Fruit fly (Drosophila melanogaster) whole organism, wandering third instar larva: ENCODE data around the gene fry.

Source experiments
- CG32264 ChIP-seq: fragments of 200-800 bp; sonication (Bioruptor generic); optimal IDR thresholded peaks from 2 replicates; lab custom pipeline; 2016; ENCODE audit warnings: missing biosample characterization, missing genetic modification characterization
- CrebA ChIP-seq: fragments of 200-800 bp; sonication (Bioruptor generic); optimal IDR thresholded peaks from 2 replicates; lab custom pipeline; 2016; ENCODE audit warnings: missing biosample characterization, mild to moderate bottlenecking, missing genetic modification characterization, borderline replicate concordance
- Dif ChIP-seq: fragments of 200-275, 200-300 bp; sonication (Bioruptor generic); optimal IDR thresholded peaks from 2 replicates; lab custom pipeline; 2018; ENCODE audit warnings: missing biosample characterization, missing genetic modification characterization; ENCODE audit not compliant: partially characterized antibody
- GATAd ChIP-seq: sonication (Bioruptor generic); optimal IDR thresholded peaks from 2 replicates; lab custom pipeline; 2016; ENCODE audit warnings: missing biosample characterization, missing genetic modification characterization
- Hnf4 ChIP-seq: fragments of 200-800 bp; sonication (Bioruptor generic); optimal IDR thresholded peaks from 2 replicates; lab custom pipeline; 2016; ENCODE audit warnings: missing biosample characterization, mild to moderate bottlenecking, missing genetic modification characterization
- Hr78 ChIP-seq: fragments of >200 bp; optimal IDR thresholded peaks from 2 replicates; lab custom pipeline; 2017; ENCODE audit warnings: missing biosample characterization, missing genetic modification characterization
- Hr83 ChIP-seq: fragments of 200-300 bp; sonication (Bioruptor generic); optimal IDR thresholded peaks from 2 replicates; lab custom pipeline; 2016; ENCODE audit warnings: missing biosample characterization, mild to moderate bottlenecking, missing genetic modification characterization, moderate library complexity; ENCODE audit not compliant: poor library complexity, severe bottlenecking
- Jra ChIP-seq: sonication (Bioruptor generic); optimal IDR thresholded peaks from 2 replicates; lab custom pipeline; 2016; ENCODE audit warnings: missing biosample characterization, missing genetic modification characterization
- Mio ChIP-seq: sonication (Bioruptor generic); optimal IDR thresholded peaks from 2 replicates; lab custom pipeline; 2016; ENCODE audit warnings: missing biosample characterization, missing genetic modification characterization
- Myc ChIP-seq: fragments of >200 bp; optimal IDR thresholded peaks from 2 replicates; lab custom pipeline; 2017
- N ChIP-seq: fragments of >200 bp; optimal IDR thresholded peaks from 2 replicates; lab custom pipeline; 2018; ENCODE audit warnings: missing biosample characterization, missing external identifiers, missing genetic modification characterization
- OdsH ChIP-seq: fragments of 200-800 bp; sonication (Bioruptor generic); optimal IDR thresholded peaks from 2 replicates; lab custom pipeline; 2016; ENCODE audit warnings: missing biosample characterization, mild to moderate bottlenecking, missing genetic modification characterization
- Rel ChIP-seq, 2 experiments: fragments of 200-800 bp; sonication (Bioruptor generic) in 1 of 2; optimal IDR thresholded peaks; 2 replicates in 1 of 2; 3 replicates in 1 of 2; lab custom pipeline; 2016 to 2019; ENCODE audit warnings: mild to moderate bottlenecking in 2 of 2, missing biosample characterization in 2 of 2, missing genetic modification characterization in 2 of 2, moderate library complexity in 1 of 2
- Sp1 ChIP-seq: fragments of 200-800 bp; sonication (Bioruptor generic); optimal IDR thresholded peaks from 3 replicates; lab custom pipeline; 2019; ENCODE audit warnings: missing biosample characterization, mild to moderate bottlenecking, missing genetic modification characterization, moderate library complexity
- dl ChIP-seq, 2 experiments: fragments of 175-275, 200-275 bp in 1 of 2; fragments of 200-275 bp in 1 of 2; sonication (Bioruptor generic); optimal IDR thresholded peaks; lab custom pipeline; 2018; ENCODE audit warnings: mild to moderate bottlenecking in 2 of 2, missing biosample characterization in 2 of 2, missing genetic modification characterization in 2 of 2, moderate library complexity in 2 of 2; ENCODE audit not compliant: partially characterized antibody in 2 of 2, insufficient read depth in 1 of 2
- dmrt93B ChIP-seq: fragments of 200-800 bp; sonication (Bioruptor generic); optimal IDR thresholded peaks from 2 replicates; lab custom pipeline; 2018; ENCODE audit warnings: missing biosample characterization, mild to moderate bottlenecking, missing genetic modification characterization
- dsf ChIP-seq: sonication (Bioruptor generic); optimal IDR thresholded peaks from 2 replicates; lab custom pipeline; 2016; ENCODE audit warnings: missing biosample characterization, missing genetic modification characterization, borderline replicate concordance
- ey ChIP-seq: fragments of 200-800 bp; sonication (Bioruptor generic); optimal IDR thresholded peaks from 2 replicates; lab custom pipeline; 2016; ENCODE audit warnings: missing biosample characterization, missing genetic modification characterization
- foxo ChIP-seq, 2 experiments: fragments of 200-800 bp; sonication (Bioruptor generic); optimal IDR thresholded peaks; 2 replicates in 1 of 2; 3 replicates in 1 of 2; lab custom pipeline; 2016 to 2017; ENCODE audit warnings: missing biosample characterization in 2 of 2, missing genetic modification characterization in 2 of 2
- fru ChIP-seq: fragments of 200-800 bp; sonication (Bioruptor generic); optimal IDR thresholded peaks from 3 replicates; lab custom pipeline; 2016; ENCODE audit warnings: missing biosample characterization, mild to moderate bottlenecking, missing genetic modification characterization
- h ChIP-seq: fragments of 200-800 bp; sonication (Bioruptor generic); optimal IDR thresholded peaks from 3 replicates; lab custom pipeline; 2016; ENCODE audit warnings: missing biosample characterization, mild to moderate bottlenecking, missing genetic modification characterization
- jim ChIP-seq: fragments of 175-275, 200-325 bp; sonication (Bioruptor generic); optimal IDR thresholded peaks from 2 replicates; lab custom pipeline; 2016; ENCODE audit warnings: missing biosample characterization, mild to moderate bottlenecking, missing genetic modification characterization
- lola ChIP-seq: fragments of >200 bp; optimal IDR thresholded peaks from 2 replicates; lab custom pipeline; 2017; ENCODE audit warnings: missing biosample characterization, missing genetic modification characterization
- pan ChIP-seq: fragments of >200 bp; optimal IDR thresholded peaks from 2 replicates; lab custom pipeline; 2017
- psq ChIP-seq: fragments of 200-800 bp; sonication (Bioruptor generic); optimal IDR thresholded peaks from 3 replicates; lab custom pipeline; 2017; ENCODE audit warnings: missing biosample characterization, mild to moderate bottlenecking, missing genetic modification characterization, moderate library complexity
- sage ChIP-seq: fragments of 200-800 bp; sonication (Bioruptor generic); optimal IDR thresholded peaks from 2 replicates; lab custom pipeline; 2016; ENCODE audit warnings: missing biosample characterization, mild to moderate bottlenecking, missing genetic modification characterization
- sv ChIP-seq: fragments of 200-800 bp; sonication (Bioruptor generic); optimal IDR thresholded peaks from 3 replicates; lab custom pipeline; 2016; ENCODE audit warnings: missing biosample characterization, missing genetic modification characterization

fry gene

DNA sequence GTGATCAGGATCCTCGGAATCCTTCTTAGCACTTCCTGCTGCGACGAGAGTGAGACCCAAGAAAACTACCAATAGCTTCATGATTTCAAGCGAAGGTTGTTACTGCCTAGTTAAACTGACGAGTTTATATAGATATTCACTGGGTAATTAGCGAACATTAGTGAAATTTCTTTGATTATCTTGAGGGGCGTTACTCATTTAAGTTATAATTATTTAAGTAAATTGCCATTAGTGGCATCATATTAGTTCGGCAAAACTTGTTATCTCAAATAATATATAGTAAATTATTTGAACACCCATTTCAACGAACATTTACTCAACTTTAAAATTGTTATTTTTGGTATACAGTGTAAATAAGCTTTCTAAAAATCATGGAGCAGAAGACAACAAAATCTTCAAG is 77.7 kb downstream of the fry start, which contains the start of the genes CG3088 and CG3306:
TSS of gene CG3088 (minus strand) at position 101 of the 400 bp plus-strand sequence.
TSS of gene CG3306 (plus strand) at position 299 of the 400 bp plus-strand sequence.
- TF ChIP-seq ey (GFP tag; lab: Kevin White, UChicago) (no peak), OdsH (no peak), Hr83 (no peak), Jra (no peak), foxo (GFP tag; optimal IDR thresholded peaks at IDR 0.05; lab: Kevin White, UChicago) (no peak), Myc (lab: Kevin White, UChicago) (no peak), Mio (GFP tag; lab: Kevin White, UChicago) (no peak), sv (GFP tag; lab: Kevin White, UChicago) (no peak), Hnf4 (GFP tag; lab: Kevin White, UChicago) (no peak), Sp1 (GFP tag; lab: Kevin White, UChicago) (no peak), lola (GFP tag; lab: Kevin White, UChicago) (no peak), CrebA (GFP tag; lab: Kevin White, UChicago) (no peak), dsf (GFP tag; lab: Kevin White, UChicago) (no peak), sage (no peak), N (GFP tag; lab: Kevin White, UChicago) (no peak), Hr78 (GFP tag; lab: Kevin White, UChicago) (no peak), pan (no peak), dl (GFP tag; optimal IDR thresholded peaks at IDR 0.05; lab: Kevin White, UChicago; ENCODE audit: insufficient read depth in 1 of 2, partially characterized antibody in 2 of 2) (no peak), h (GFP tag; lab: Kevin White, UChicago) (no peak), Dif (no peak)

DNA sequence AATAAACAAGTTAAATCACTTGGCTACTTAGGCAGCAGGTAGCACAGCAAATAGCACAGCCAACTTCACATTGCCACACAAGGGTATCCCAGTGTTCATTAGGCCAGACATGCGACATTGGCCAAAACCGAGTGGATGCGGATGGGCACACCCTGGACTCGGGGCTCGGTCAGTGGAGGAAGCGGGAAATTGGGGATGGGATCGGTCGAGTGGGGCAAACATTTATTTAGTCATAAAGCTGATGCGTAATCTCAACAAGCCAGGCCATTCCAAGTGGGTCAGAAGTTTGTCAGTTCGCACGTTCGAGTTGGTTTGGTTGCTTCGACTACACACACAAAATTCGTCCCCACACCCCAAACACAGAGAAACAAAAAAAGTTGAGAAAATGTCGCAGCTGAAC is 80.2 kb downstream of the fry start, which contains the start of gene CG3222:
TSS of gene CG3222 (plus strand) at position 301 of the 400 bp plus-strand sequence.
- no peak for TF ChIP-seq Rel (GFP tag; optimal IDR thresholded peaks at IDR 0.05; lab: Kevin White, UChicago)
- no peak for TF ChIP-seq Rel (tag; optimal IDR thresholded peaks at IDR 0.05; lab: Kevin White, UChicago)
- TF ChIP-seq Hnf4 (GFP tag; lab: Kevin White, UChicago), result no peak
- TF ChIP-seq jim, result no peak
- no peak for TF ChIP-seq psq (GFP tag; lab: Kevin White, UChicago)
- TF ChIP-seq Jra, result no peak

DNA sequence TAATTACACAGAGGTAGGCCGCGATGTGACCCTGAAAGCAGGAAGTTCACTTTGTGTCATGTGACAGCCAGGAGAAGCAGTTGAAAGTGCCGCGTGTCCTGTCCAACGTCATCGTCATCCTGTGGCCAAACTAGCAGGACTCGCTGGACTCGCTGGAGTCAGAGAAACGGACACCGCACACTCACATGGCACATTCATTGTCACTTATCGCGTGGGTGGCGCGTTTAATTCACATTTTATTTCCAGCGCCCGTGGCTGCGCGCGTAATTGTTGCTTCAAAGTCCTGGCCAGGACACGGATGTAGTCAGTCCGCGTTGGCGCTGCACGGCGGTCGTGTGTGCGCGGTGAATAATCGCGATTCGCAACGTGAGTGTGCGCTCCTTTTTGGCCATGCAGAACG is 81.4 kb downstream of the fry start, which contains the start of gene Tmc:
TSS of gene Tmc (plus strand) at position 301 of the 400 bp plus-strand sequence.
- no peak for TF ChIP-seq foxo (GFP tag; optimal IDR thresholded peaks at IDR 0.05; lab: Kevin White, UChicago)

DNA sequence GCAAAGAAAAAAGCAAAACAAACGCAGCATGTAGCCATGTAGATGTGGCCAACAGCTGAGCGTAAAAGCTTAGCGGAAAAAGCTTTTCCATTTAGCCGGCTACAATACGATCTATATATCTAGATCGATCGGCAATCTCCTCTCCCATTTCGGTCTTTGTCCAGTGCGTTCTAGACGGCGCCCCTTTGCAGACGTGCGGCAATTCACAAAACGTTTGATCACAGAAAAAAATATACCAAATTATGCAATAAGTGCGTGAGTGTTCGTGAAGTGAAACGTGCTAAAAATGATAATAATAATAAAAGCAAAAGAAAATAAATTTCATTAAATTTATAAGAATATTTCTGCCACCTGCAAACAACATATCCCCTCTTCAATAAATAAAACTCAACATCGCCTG is 95.5 kb downstream of the fry start:
- TF ChIP-seq dsf (GFP tag; lab: Kevin White, UChicago), result no peak
- TF ChIP-seq dl (GFP tag; optimal IDR thresholded peaks at IDR 0.05; lab: Kevin White, UChicago; ENCODE audit: insufficient read depth in 1 of 2, partially characterized antibody in 2 of 2), result no peak
- TF ChIP-seq Jra, result no peak
- no peak for TF ChIP-seq Hr83
- no peak for TF ChIP-seq sage
- TF ChIP-seq foxo (GFP tag; optimal IDR thresholded peaks at IDR 0.05; lab: Kevin White, UChicago), result no peak
- no peak for TF ChIP-seq Sp1 (GFP tag; lab: Kevin White, UChicago)
- TF ChIP-seq psq (GFP tag; lab: Kevin White, UChicago), result no peak
- TF ChIP-seq OdsH, result no peak
- TF ChIP-seq dmrt93B (GFP tag; lab: Kevin White, UChicago), result no peak
- TF ChIP-seq fru, result no peak
- TF ChIP-seq GATAd (GFP tag; lab: Kevin White, UChicago), result no peak
- TF ChIP-seq CG32264 (GFP tag; lab: Kevin White, UChicago), result no peak
- TF ChIP-seq Hr78 (GFP tag; lab: Kevin White, UChicago), result no peak
